Worm (Caenorhabditis elegans) whole organism, L1 larva: ENCODE data around the gene vps-33.2.

Experiments
- C04F5.9 ChIP-seq: sonication (generic microtip); optimal IDR thresholded peaks from 2 replicates; lab custom pipeline; 2016; ENCODE audit warnings: missing genetic modification characterization, missing compliant biosample characterization
- F16B12.6 ChIP-seq: fragments of 150-350 bp; optimal IDR thresholded peaks from 2 replicates; lab custom pipeline; 2014; ENCODE audit warnings: missing biosample characterization, missing genetic modification characterization
- Y116A8C.19 ChIP-seq: sonication (generic microtip); optimal IDR thresholded peaks from 2 replicates; lab custom pipeline; 2016; ENCODE audit warnings: missing compliant biosample characterization, missing genetic modification characterization, borderline replicate concordance
- aly-2 ChIP-seq: fragments of 150-350 bp; optimal IDR thresholded peaks from 2 replicates; lab custom pipeline; 2014; ENCODE audit warnings: missing biosample characterization, missing genetic modification characterization
- ama-1 ChIP-seq: fragments of 150-350 bp; optimal IDR thresholded peaks from 2 replicates; lab custom pipeline; 2014
- blmp-1 ChIP-seq: fragments of 150-350 bp; optimal IDR thresholded peaks from 2 replicates; lab custom pipeline; 2014; ENCODE audit warnings: missing biosample characterization, missing genetic modification characterization
- ceh-8 ChIP-seq: fragments of 200-800 bp; sonication (Bioruptor generic); optimal IDR thresholded peaks from 2 replicates; lab custom pipeline; 2018; ENCODE audit warnings: mild to moderate bottlenecking, missing genetic modification characterization, moderate library complexity, missing compliant biosample characterization
- ceh-82 ChIP-seq, 3 experiments: fragments of 150-350 bp in 1 of 3; sonication (generic microtip) in 2 of 3; optimal IDR thresholded peaks; 2 replicates each; lab custom pipeline; 2014 to 2017; ENCODE audit warnings: missing biosample characterization in 3 of 3, missing genetic modification characterization in 3 of 3
- ceh-88 ChIP-seq: fragments of 200-800 bp; sonication (Bioruptor generic); IDR thresholded peaks from 2 replicates; pipeline ENCODE4 v1.3.6; 2022; ENCODE audit warnings: missing genetic modification characterization, missing compliant biosample characterization
- ceh-90 ChIP-seq: sonication (generic microtip); optimal IDR thresholded peaks from 2 replicates; lab custom pipeline; 2016; ENCODE audit warnings: missing genetic modification characterization, missing compliant biosample characterization
- dpl-1 ChIP-seq, 3 experiments: fragments of 150-350 bp in 2 of 3; sonication (generic microtip) in 1 of 3; optimal IDR thresholded peaks; 2 replicates each; lab custom pipeline; 2014 to 2017; ENCODE audit warnings: missing biosample characterization in 3 of 3, missing genetic modification characterization in 3 of 3, missing genetic modification reagents in 3 of 3
- dsc-1 ChIP-seq: sonication (generic microtip); optimal IDR thresholded peaks from 2 replicates; lab custom pipeline; 2016; ENCODE audit warnings: mild to moderate bottlenecking, missing genetic modification characterization, missing compliant biosample characterization
- efl-1 ChIP-seq, 4 experiments: fragments of 150-350 bp; optimal IDR thresholded peaks in 3 of 4; peaks in 1 of 4; 1 replicate in 1 of 4; 2 replicates in 3 of 4; lab custom pipeline; 2014; ENCODE audit warnings: missing biosample characterization in 2 of 4, missing genetic modification characterization in 2 of 4, missing genetic modification reagents in 2 of 4
- egl-13 ChIP-seq: sonication (generic microtip); optimal IDR thresholded peaks from 2 replicates; lab custom pipeline; 2016; ENCODE audit warnings: missing genotype, missing genetic modification reagents, missing genetic modification characterization, missing compliant biosample characterization
- elt-3 ChIP-seq, 6 experiments: fragments of 150-350 bp in 1 of 6; sonication (generic microtip); optimal IDR thresholded peaks; 2 replicates each; lab custom pipeline; 2017 to 2018; ENCODE audit warnings: missing biosample characterization in 6 of 6, missing genetic modification characterization in 6 of 6, inconsistent platforms in 1 of 6
- fkh-10 ChIP-seq: sonication (generic microtip); optimal IDR thresholded peaks from 2 replicates; lab custom pipeline; 2017; ENCODE audit warnings: missing biosample characterization, missing genetic modification reagents, missing genetic modification characterization
- fkh-4 ChIP-seq: sonication (generic microtip); optimal IDR thresholded peaks from 2 replicates; lab custom pipeline; 2016; ENCODE audit warnings: missing compliant biosample characterization, missing genetic modification characterization, borderline replicate concordance
- fos-1 ChIP-seq: fragments of 150-350 bp; optimal IDR thresholded peaks from 2 replicates; lab custom pipeline; 2014; ENCODE audit warnings: missing biosample characterization, missing genetic modification characterization
- hlh-17 ChIP-seq: fragments of 200-800 bp; sonication (Bioruptor generic); optimal IDR thresholded peaks from 2 replicates; lab custom pipeline; 2018; ENCODE audit warnings: missing genetic modification characterization, mild to moderate bottlenecking, missing compliant biosample characterization, moderate library complexity, borderline replicate concordance
- hlh-4 ChIP-seq: sonication (generic microtip); optimal IDR thresholded peaks from 2 replicates; lab custom pipeline; 2016; ENCODE audit warnings: mild to moderate bottlenecking, missing genetic modification characterization, missing compliant biosample characterization
- irx-1 ChIP-seq: sonication (generic microtip); optimal IDR thresholded peaks from 2 replicates; lab custom pipeline; 2016; ENCODE audit warnings: missing genetic modification characterization, missing compliant biosample characterization
- isw-1 ChIP-seq: fragments of 200-800 bp; sonication (Bioruptor generic); IDR thresholded peaks from 2 replicates; pipeline ENCODE4 v1.3.6; 2022; ENCODE audit warnings: missing genetic modification characterization, missing compliant biosample characterization
- jun-1 ChIP-seq: fragments of 150-350 bp; optimal IDR thresholded peaks from 2 replicates; lab custom pipeline; 2014; ENCODE audit warnings: missing biosample characterization, missing genetic modification reagents, missing genetic modification characterization
- lin-15B ChIP-seq: fragments of 150-350 bp; sonication (generic microtip); optimal IDR thresholded peaks from 3 replicates; lab custom pipeline; 2014; ENCODE audit warnings: missing biosample characterization, missing genetic modification characterization
- lin-35 ChIP-seq, 2 experiments: fragments of 150-350 bp; optimal IDR thresholded peaks; 2 replicates each; lab custom pipeline; 2014; ENCODE audit warnings: missing biosample characterization in 2 of 2, missing genetic modification characterization in 2 of 2, missing genetic modification reagents in 2 of 2
- lir-3 ChIP-seq: sonication (generic microtip); optimal IDR thresholded peaks from 2 replicates; lab custom pipeline; 2016; ENCODE audit warnings: mild to moderate bottlenecking, missing genetic modification characterization, moderate library complexity, missing compliant biosample characterization; ENCODE audit not compliant: poor library complexity
- mep-1 ChIP-seq: fragments of 150-350 bp; optimal IDR thresholded peaks from 2 replicates; lab custom pipeline; 2014; ENCODE audit warnings: missing biosample characterization, missing genetic modification characterization
- nhr-11 ChIP-seq: fragments of 150-350 bp; optimal IDR thresholded peaks from 2 replicates; lab custom pipeline; 2014; ENCODE audit warnings: missing biosample characterization, missing genetic modification characterization
- nhr-12 ChIP-seq: sonication (generic microtip); optimal IDR thresholded peaks from 2 replicates; lab custom pipeline; 2017; ENCODE audit warnings: missing biosample characterization, missing genetic modification characterization
- nhr-237 ChIP-seq: fragments of 150-350 bp; optimal IDR thresholded peaks from 2 replicates; lab custom pipeline; 2014; ENCODE audit warnings: missing biosample characterization, missing genetic modification characterization
- nhr-71 ChIP-seq: sonication (generic microtip); optimal IDR thresholded peaks from 2 replicates; lab custom pipeline; 2016; ENCODE audit warnings: mild to moderate bottlenecking, missing genetic modification characterization, moderate library complexity, missing compliant biosample characterization
- sox-4 ChIP-seq: sonication (generic microtip); optimal IDR thresholded peaks from 2 replicates; lab custom pipeline; 2016; ENCODE audit warnings: missing genetic modification characterization, missing compliant biosample characterization
- sptf-1 ChIP-seq: fragments of 150-350 bp; optimal IDR thresholded peaks from 2 replicates; lab custom pipeline; 2014; ENCODE audit warnings: missing biosample characterization, missing genetic modification characterization
- sup-37 ChIP-seq: fragments of 200-800 bp; sonication (Bioruptor generic); optimal IDR thresholded peaks from 2 replicates; lab custom pipeline; 2018; ENCODE audit warnings: mild to moderate bottlenecking, missing genetic modification characterization, missing compliant biosample characterization
- swsn-7 ChIP-seq: sonication (generic microtip); optimal IDR thresholded peaks from 2 replicates; lab custom pipeline; 2016; ENCODE audit warnings: missing genetic modification characterization, missing compliant biosample characterization
- tbx-2 ChIP-seq: sonication (generic microtip); optimal IDR thresholded peaks from 2 replicates; lab custom pipeline; 2016; ENCODE audit warnings: missing genetic modification characterization, missing compliant biosample characterization
- tlp-1 ChIP-seq: fragments of 150-350 bp; optimal IDR thresholded peaks from 2 replicates; lab custom pipeline; 2014; ENCODE audit warnings: missing biosample characterization, missing genetic modification characterization
- unc-130 ChIP-seq: fragments of 150-350 bp; optimal IDR thresholded peaks from 2 replicates; lab custom pipeline; 2017; ENCODE audit warnings: missing biosample characterization, missing genetic modification characterization, inconsistent platforms
- unc-30 ChIP-seq: sonication (generic microtip); optimal IDR thresholded peaks from 2 replicates; lab custom pipeline; 2017; ENCODE audit warnings: missing biosample characterization, missing genetic modification characterization
- zag-1 ChIP-seq: fragments of 150-350 bp; optimal IDR thresholded peaks from 2 replicates; lab custom pipeline; 2014; ENCODE audit warnings: missing biosample characterization, missing genetic modification characterization
- ztf-4 ChIP-seq: fragments of 150-350 bp; optimal IDR thresholded peaks from 2 replicates; lab custom pipeline; 2014; ENCODE audit warnings: missing biosample characterization, missing genetic modification characterization

Gene vps-33.2

DNA sequence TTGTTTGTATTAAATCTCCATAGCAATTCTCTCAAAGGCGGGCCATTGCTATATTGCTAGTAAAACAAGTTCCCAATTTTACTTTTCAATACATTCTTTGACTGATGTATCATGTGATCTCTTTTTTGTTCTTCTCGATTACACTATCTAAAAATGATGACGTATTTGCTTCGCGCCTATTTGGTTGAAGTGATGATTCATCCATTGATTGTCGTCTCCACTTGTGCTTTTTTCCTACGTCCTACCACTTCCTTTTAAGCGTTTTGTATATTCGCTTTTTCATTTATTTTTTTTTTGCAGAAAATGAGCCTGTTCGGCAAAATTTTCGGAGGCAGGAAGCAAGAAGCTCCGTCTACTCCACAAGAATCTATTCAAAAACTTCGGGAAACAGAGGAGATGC, 11.6 kb upstream of the vps-33.2 start, which contains the start of gene vps-32.1:
vps-32.1 (plus strand) TSS at position 301 of the 400 bp plus-strand sequence.
- TF ChIP-seq lin-35 (GFP tag; optimal IDR thresholded peaks at IDR 0.05; lab: Kevin White, UChicago) (peak in 1 of 2 experiments; percentile 4), elt-3 (tag; optimal IDR thresholded peaks at IDR 0.05; lab: Kevin White, UChicago) (peak in 1 of 6 experiments; percentile 29), fos-1 (peak; percentile 40), dpl-1 (GFP tag; optimal IDR thresholded peaks at IDR 0.05; lab: Kevin White, UChicago) (peak in 1 of 3 experiments; percentile 15), blmp-1 (tag; lab: Kevin White, UChicago) (peak; percentile 28), ceh-88 (GFP tag; lab: Robert Waterston, UW) (no peak), jun-1 (tag; lab: Kevin White, UChicago) (peak; percentile 49), irx-1 (tag; lab: Kevin White, UChicago) (no peak), hlh-17 (GFP tag; lab: Kevin White, UChicago) (no peak), aly-2 (no peak), fkh-4 (tag; lab: Kevin White, UChicago) (no peak)

DNA sequence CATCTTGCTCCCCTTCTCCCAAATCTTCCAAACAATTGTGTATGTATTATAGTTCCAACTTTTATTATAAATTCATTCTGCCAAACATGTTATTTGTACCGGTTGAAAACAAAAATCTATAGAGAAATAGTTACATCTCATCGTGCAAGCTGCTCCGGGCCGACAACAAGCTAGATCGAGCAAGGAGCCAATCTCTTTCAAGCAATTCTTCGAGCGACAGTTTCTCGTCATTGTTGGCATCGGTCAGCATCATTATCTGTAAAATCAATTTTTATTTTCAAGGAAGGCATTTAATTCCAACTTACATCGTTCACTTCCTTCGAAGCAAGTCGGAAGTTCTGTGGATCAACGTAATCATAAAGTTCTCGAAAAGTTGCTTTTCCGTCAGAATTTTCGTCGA, 10.0 kb upstream of the vps-33.2 start:
- TF ChIP-seq zag-1 (tag; lab: Kevin White, UChicago) (no peak), sptf-1 (tag; lab: Kevin White, UChicago) (no peak), egl-13 (tag; lab: Kevin White, UChicago) (no peak), swsn-7 (tag; lab: Kevin White, UChicago) (no peak), lin-35 (GFP tag; optimal IDR thresholded peaks at IDR 0.05; lab: Kevin White, UChicago) (no peak), hlh-17 (GFP tag; lab: Kevin White, UChicago) (no peak), efl-1 (optimal IDR thresholded peaks at IDR 0.05; lab: Kevin White, UChicago) (no peak), efl-1 (GFP tag; optimal IDR thresholded peaks at IDR 0.05 in 1 of 2; lab: Kevin White, UChicago) (peak in 1 of 2 experiments; percentile 69), sox-4 (tag; lab: Kevin White, UChicago) (no peak), hlh-4 (tag; lab: Kevin White, UChicago) (no peak), dsc-1 (tag; lab: Kevin White, UChicago) (no peak), ama-1 (lab: Kevin White, UChicago) (peak; percentile 18), unc-30 (no peak), C04F5.9 (no peak), ztf-4 (no peak)

DNA sequence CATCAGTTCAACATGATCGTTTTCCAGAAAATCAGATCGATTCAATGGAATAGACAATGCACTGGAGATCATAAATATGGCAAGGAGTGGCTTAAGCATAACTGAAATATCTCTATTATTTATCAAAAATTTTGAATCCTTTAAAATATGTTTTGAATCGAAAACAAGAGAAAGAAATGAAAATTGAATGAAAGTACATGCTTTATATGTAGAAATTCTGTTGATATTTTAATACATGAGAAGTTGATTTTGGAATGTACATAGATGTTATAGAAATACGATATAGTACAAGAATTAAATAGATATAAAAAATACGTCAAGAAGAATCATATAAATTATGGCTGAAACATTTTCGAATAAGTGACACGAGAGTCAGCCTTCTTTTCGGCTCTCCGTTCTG, 8.8 kb upstream of the vps-33.2 start, which contains the start of gene C56C10.9:
C56C10.9 (minus strand) TSS at position 101 of the 400 bp plus-strand sequence.
- TF ChIP-seq lir-3 (tag; lab: Kevin White, UChicago) (no peak), nhr-11 (no peak), unc-30 (no peak), sup-37 (GFP tag; lab: Kevin White, UChicago) (no peak), nhr-237 (tag; lab: Kevin White, UChicago) (no peak), ztf-4 (no peak), F16B12.6 (tag; lab: Kevin White, UChicago) (no peak), nhr-71 (tag; lab: Kevin White, UChicago) (no peak), egl-13 (tag; lab: Kevin White, UChicago) (no peak), lin-15B (tag; lab: Kevin White, UChicago) (no peak), isw-1 (GFP tag; lab: Robert Waterston, UW) (no peak), fkh-10 (GFP tag; lab: Kevin White, UChicago) (no peak)

DNA sequence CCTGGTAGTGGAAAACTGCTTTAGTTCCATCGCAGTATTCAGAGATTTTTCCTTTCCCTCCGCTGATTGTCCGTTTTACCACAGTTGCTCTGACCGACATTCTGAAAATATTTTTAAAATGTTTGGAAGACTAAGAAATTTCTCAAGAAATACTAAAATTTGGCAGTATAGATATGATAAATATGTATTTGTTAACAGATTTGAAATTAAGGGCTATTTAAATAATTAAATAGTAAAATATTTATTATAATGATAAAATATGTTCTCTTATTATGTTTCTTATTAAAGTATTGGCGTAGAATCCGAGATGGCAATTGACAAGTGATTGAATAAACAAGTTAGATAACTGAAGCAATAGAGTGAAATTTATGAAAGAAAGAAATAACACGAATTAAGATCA, 6.9 kb upstream of the vps-33.2 start, which contains the start of gene aipr-1:
aipr-1 (minus strand) TSS at position 101 of the 400 bp plus-strand sequence.
- TF ChIP-seq aly-2 (no peak), nhr-71 (tag; lab: Kevin White, UChicago) (no peak), C04F5.9 (no peak), mep-1 (tag; lab: Kevin White, UChicago) (no peak), nhr-12 (no peak), Y116A8C.19 (tag; lab: Kevin White, UChicago) (no peak), fos-1 (no peak), ceh-8 (GFP tag; lab: Kevin White, UChicago) (no peak), ceh-90 (tag; lab: Kevin White, UChicago) (no peak), ceh-82 (tag; optimal IDR thresholded peaks at IDR 0.05; lab: Kevin White, UChicago) (no peak), tbx-2 (tag; lab: Kevin White, UChicago) (no peak), fkh-10 (GFP tag; lab: Kevin White, UChicago) (no peak), ceh-88 (GFP tag; lab: Robert Waterston, UW) (no peak), tlp-1 (tag; lab: Kevin White, UChicago) (no peak), sup-37 (GFP tag; lab: Kevin White, UChicago) (no peak), unc-130 (tag; lab: Kevin White, UChicago) (no peak), F16B12.6 (tag; lab: Kevin White, UChicago) (no peak)
